Fruit fly (Drosophila melanogaster): ENCODE measurements around the gene Or67c.
A peak's percentile ranks its signal among the peaks of the same experiment; 100 is the strongest.

Or67c gene

dm6 chr3L:10201655-10202054 is 42.9 kb downstream of the Or67c start, which contains the start of gene ect (continued):
- TF ChIP-seq ERR (GFP tag; optimal IDR thresholded peaks at IDR 0.05) = no peak
- no peak for TF ChIP-seq lmd (GFP tag; IDR thresholded peaks at IDR 0.05)
- no peak for TF ChIP-seq CG9727 (GFP tag; optimal IDR thresholded peaks at IDR 0.05)
- no peak for TF ChIP-seq tin (GFP tag; optimal IDR thresholded peaks at IDR 0.05)
- TF ChIP-seq MTF-1 (GFP tag; optimal IDR thresholded peaks at IDR 0.05; ENCODE audit: borderline replicate concordance) = no peak
- TF ChIP-seq CG15601 (tag; optimal IDR thresholded peaks at IDR 0.05) = no peak
- no peak for TF ChIP-seq gsb (GFP tag; IDR thresholded peaks at IDR 0.05)
- peak; percentile 24; the same call in 1 of the 2 replicates for TF ChIP-seq ttk (GFP tag; IDR thresholded peaks at IDR 0.05)
- no peak for TF ChIP-seq Neu2 (GFP tag; optimal IDR thresholded peaks at IDR 0.05; ENCODE audit: borderline replicate concordance)
- 0 out of 3 replicates have a peak, but pooled peaks have one; percentile 36 for TF ChIP-seq ken (GFP tag; IDR thresholded peaks at IDR 0.05)
- no peak for TF ChIP-seq gcm (GFP tag; optimal IDR thresholded peaks at IDR 0.05)
- no peak for TF ChIP-seq slp2 (GFP tag; optimal IDR thresholded peaks at IDR 0.05)
- TF ChIP-seq Dek (tag; optimal IDR thresholded peaks at IDR 0.05) = no peak
- no peak for TF ChIP-seq CG13775 (GFP tag; optimal IDR thresholded peaks at IDR 0.05)
- TF ChIP-seq Hr78 (GFP tag; optimal IDR thresholded peaks at IDR 0.05) = no peak
- TF ChIP-seq Hand (GFP tag; optimal IDR thresholded peaks at IDR 0.05) = no peak
- TF ChIP-seq tgo (GFP tag; IDR thresholded peaks at IDR 0.05) = no peak
- no peak for TF ChIP-seq Ets65A (GFP tag)
- TF ChIP-seq Mes4 (GFP tag; optimal IDR thresholded peaks at IDR 0.05) = no peak
- no peak for TF ChIP-seq Meics (GFP tag; optimal IDR thresholded peaks at IDR 0.05)
- no peak for TF ChIP-seq vfl (GFP tag; optimal IDR thresholded peaks at IDR 0.05)
- peak; percentile 67 for TF ChIP-seq vvl (GFP tag; IDR thresholded peaks at IDR 0.05)
- TF ChIP-seq lab (GFP tag; optimal IDR thresholded peaks at IDR 0.05) = peak; percentile 11

- no peak for TF ChIP-seq sc (optimal IDR thresholded peaks at IDR 0.05)
- no peak for TF ChIP-seq sc (GFP tag; optimal IDR thresholded peaks at IDR 0.05)
- no peak for TF ChIP-seq Hsf (GFP tag; optimal IDR thresholded peaks at IDR 0.05)
- no peak for TF ChIP-seq CG12104 (GFP tag; optimal IDR thresholded peaks at IDR 0.05)
- no peak for TF ChIP-seq tll (GFP tag; optimal IDR thresholded peaks at IDR 0.05)
- TF ChIP-seq pho (GFP tag; optimal IDR thresholded peaks at IDR 0.05) = no peak
- TF ChIP-seq CTCF (GFP tag; optimal IDR thresholded peaks at IDR 0.05) = peak; percentile 74
- no peak for TF ChIP-seq E2f2 (GFP tag; IDR thresholded peaks at IDR 0.05)
- TF ChIP-seq CG6272 (GFP tag; IDR thresholded peaks at IDR 0.05) = no peak
- TF ChIP-seq Ets65A (GFP tag) = peak; percentile 8
Observed at dm6 chr3L:10199644-10200043, 44.9 kb downstream of the Or67c start.

dm6 chr3L:10198571-10198970 is 45.9 kb downstream of the Or67c start:
- TF ChIP-seq Fer1 (GFP tag; optimal IDR thresholded peaks at IDR 0.05) (no peak), luna (GFP tag; optimal IDR thresholded peaks at IDR 0.05) (no peak), Drgx (GFP tag; IDR thresholded peaks at IDR 0.05) (peak; percentile 46; the same call in 1 of the 2 replicates), vvl (GFP tag; IDR thresholded peaks at IDR 0.05) (peak; percentile 28; the same call in 1 of the 2 replicates), Hr51 (GFP tag; optimal IDR thresholded peaks at IDR 0.05) (peak in 1 of 2 experiments; percentile 7), dmrt99B (tag; optimal IDR thresholded peaks at IDR 0.05) (peak; percentile 21), CG1529 (GFP tag; optimal IDR thresholded peaks at IDR 0.05) (no peak)

- TF ChIP-seq pros (GFP tag; optimal IDR thresholded peaks at IDR 0.05) = peak; percentile 66
- TF ChIP-seq ato (GFP tag; IDR thresholded peaks at IDR 0.05; ENCODE audit: partially characterized antibody) = no peak
- TF ChIP-seq CG13123 (GFP tag; optimal IDR thresholded peaks at IDR 0.05) = no peak
- TF ChIP-seq prd (optimal IDR thresholded peaks at IDR 0.05) = no peak
- no peak for TF ChIP-seq prd (GFP tag; IDR thresholded peaks at IDR 0.05)
- peak; percentile 70; the same call in 2 of the 3 replicates for TF ChIP-seq z (GFP tag; IDR thresholded peaks at IDR 0.05)
Observed at dm6 chr3L:10197360-10197759, 47.1 kb downstream of the Or67c start.
